Fruit fly (Drosophila melanogaster): ENCODE measurements around the gene CG9287.

DNA sequence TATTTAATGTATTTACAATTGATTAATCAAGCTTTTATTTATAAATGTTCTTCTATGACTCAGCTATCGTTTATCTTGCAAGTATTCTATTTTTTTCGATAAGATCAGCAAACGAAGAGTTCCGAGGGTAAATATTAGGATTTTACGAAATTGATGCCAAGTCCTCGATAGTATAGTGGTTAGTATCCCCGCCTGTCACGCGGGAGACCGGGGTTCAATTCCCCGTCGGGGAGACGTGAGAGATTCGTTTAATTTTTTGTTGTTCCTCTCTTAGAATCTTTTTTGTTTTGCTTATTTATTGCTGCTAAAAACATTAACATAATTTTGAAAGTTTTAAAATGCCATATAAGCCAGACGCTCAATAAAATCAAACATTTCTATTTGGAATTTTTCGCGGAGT, 657 bp downstream of the CG9287 start:
- TF ChIP-seq psq (GFP tag; optimal IDR thresholded peaks at IDR 0.05), result no peak
- no peak for TF ChIP-seq sv (GFP tag; optimal IDR thresholded peaks at IDR 0.05)
- TF ChIP-seq pan (optimal IDR thresholded peaks at IDR 0.05), result no peak
- no peak for TF ChIP-seq OdsH (GFP tag; optimal IDR thresholded peaks at IDR 0.05)
- no peak for TF ChIP-seq dsf (GFP tag; optimal IDR thresholded peaks at IDR 0.05; ENCODE audit: borderline replicate concordance)
- no peak for TF ChIP-seq h (GFP tag; optimal IDR thresholded peaks at IDR 0.05)
- TF ChIP-seq Sp1 (GFP tag; optimal IDR thresholded peaks at IDR 0.05), result no peak
- TF ChIP-seq Vsx2 (GFP tag; optimal IDR thresholded peaks at IDR 0.05; ENCODE audit: partially characterized antibody), result no peak
- TF ChIP-seq rgr (GFP tag; optimal IDR thresholded peaks at IDR 0.05), result no peak
- TF ChIP-seq fru (GFP tag; optimal IDR thresholded peaks at IDR 0.05), result no peak
- no peak for TF ChIP-seq Abd-B (GFP tag; optimal IDR thresholded peaks at IDR 0.05)
- TF ChIP-seq Hr83 (GFP tag; optimal IDR thresholded peaks at IDR 0.05; ENCODE audit: poor library complexity, severe bottlenecking), result no peak

All from whole organism, wandering third instar larva.